Worm (Caenorhabditis elegans): ENCODE data around the gene epn-1.

- no peak for TF ChIP-seq sea-1 (GFP tag; conservative IDR thresholded peaks at IDR 0.05)
- no peak for TF ChIP-seq ceh-13 (GFP tag; optimal IDR thresholded peaks at IDR 0.05)
Measured at ce11 chrX:14824490-14825050, 6.3 kb upstream of the epn-1 start, which contains the start of gene mbk-1.
